Worm (Caenorhabditis elegans) whole organism, L4 larva: ENCODE measurements around the gene B0228.8.

Source experiments
- R02D3.7 ChIP-seq: fragments of 150-350 bp; sonication (generic microtip); optimal IDR thresholded peaks from 3 replicates; lab custom pipeline; 2014; ENCODE audit warnings: missing biosample characterization, missing genetic modification characterization
- ZK546.5 ChIP-seq, 2 experiments: sonication (generic microtip); optimal IDR thresholded peaks; 2 replicates each; lab custom pipeline; 2017; ENCODE audit warnings: missing biosample characterization in 2 of 2, missing genetic modification characterization in 2 of 2
- aly-2 ChIP-seq: sonication (generic microtip); optimal IDR thresholded peaks from 2 replicates; lab custom pipeline; 2018; ENCODE audit warnings: missing biosample characterization, missing genetic modification characterization
- daf-12 ChIP-seq: fragments of 150-350 bp; optimal IDR thresholded peaks from 2 replicates; lab custom pipeline; 2014; ENCODE audit warnings: missing biosample characterization, missing genetic modification reagents, missing genetic modification characterization
- egl-27 ChIP-seq: sonication (generic microtip); optimal IDR thresholded peaks from 3 replicates; lab custom pipeline; 2017; ENCODE audit warnings: missing biosample characterization, missing genetic modification reagents, missing genetic modification characterization
- fkh-10 ChIP-seq: fragments of 150-350 bp; optimal IDR thresholded peaks from 2 replicates; lab custom pipeline; 2014; ENCODE audit warnings: missing biosample characterization, missing genetic modification reagents, missing genetic modification characterization
- lin-15B ChIP-seq: fragments of 150-350 bp; sonication (generic microtip); optimal IDR thresholded peaks from 3 replicates; lab custom pipeline; 2014; ENCODE audit warnings: missing biosample characterization, missing genetic modification characterization
- lin-29 ChIP-seq: fragments of 200-800 bp; sonication (Bioruptor generic); IDR thresholded peaks from 2 replicates; pipeline ENCODE4 v1.3.6; 2022; ENCODE audit warnings: missing genetic modification reagents, missing genetic modification characterization, missing compliant biosample characterization
- lir-3 ChIP-seq: sonication (generic microtip); optimal IDR thresholded peaks from 2 replicates; lab custom pipeline; 2016; ENCODE audit warnings: mild to moderate bottlenecking, missing genetic modification characterization, missing compliant biosample characterization
- madf-9 ChIP-seq: fragments of 200-800 bp; sonication (Bioruptor generic); conservative IDR thresholded peaks from 2 replicates; pipeline ENCODE4 v1.3.6; 2022; ENCODE audit warnings: missing genetic modification reagents, missing genetic modification characterization, missing compliant biosample characterization
- nhr-11 ChIP-seq: fragments of 150-350 bp; optimal IDR thresholded peaks from 2 replicates; lab custom pipeline; 2014; ENCODE audit warnings: missing biosample characterization, missing genetic modification characterization
- nhr-42 ChIP-seq: fragments of 200-800 bp; sonication (Bioruptor generic); IDR thresholded peaks from 2 replicates; pipeline ENCODE4 v1.3.6; 2022; ENCODE audit warnings: missing genetic modification characterization, missing compliant biosample characterization
- nhr-77 ChIP-seq: fragments of 150-350 bp; optimal IDR thresholded peaks from 2 replicates; lab custom pipeline; 2014; ENCODE audit warnings: missing biosample characterization, missing genetic modification characterization
- pha-4 ChIP-seq, 2 experiments: fragments of 150-350 bp in 1 of 2; fragments of 200-800 bp in 1 of 2; sonication (Bioruptor generic) in 1 of 2; IDR thresholded peaks in 1 of 2; optimal IDR thresholded peaks in 1 of 2; 2 replicates each; pipeline versions ENCODE4 v1.3.6 to Lab custom; 2014 to 2022; ENCODE audit warnings: missing genetic modification characterization in 2 of 2, missing genetic modification reagents in 2 of 2, missing biosample characterization in 1 of 2, missing compliant biosample characterization in 1 of 2

ce11 chrII:7776715-7777114, 15.4 kb upstream of the B0228.8 start:
- no peak for TF ChIP-seq aly-2 (tag; lab: Kevin White, UChicago)
- TF ChIP-seq madf-9 = no peak
- no peak for TF ChIP-seq lin-15B (tag; lab: Kevin White, UChicago)
- TF ChIP-seq R02D3.7 (tag; lab: Kevin White, UChicago) = no peak
- TF ChIP-seq lin-29 (GFP tag; lab: Robert Waterston, UW) = no peak
- no peak for TF ChIP-seq ZK546.5 (tag; optimal IDR thresholded peaks at IDR 0.05; lab: Kevin White, UChicago)
- 0 out of 2 replicates have a peak, but pooled peaks have one; percentile 26 for TF ChIP-seq pha-4 (GFP tag; IDR thresholded peaks at IDR 0.05; lab: Robert Waterston, UW)
- TF ChIP-seq pha-4 (tag; optimal IDR thresholded peaks at IDR 0.05; lab: Kevin White, UChicago) = no peak
- no peak for TF ChIP-seq nhr-77 (tag; lab: Kevin White, UChicago)
- TF ChIP-seq nhr-42 (GFP tag; lab: Robert Waterston, UW) = no peak
- no peak for TF ChIP-seq egl-27 (tag; lab: Kevin White, UChicago)
- TF ChIP-seq nhr-11 (tag; lab: Kevin White, UChicago) = no peak
- TF ChIP-seq fkh-10 = no peak
- TF ChIP-seq daf-12 (tag; lab: Kevin White, UChicago) = no peak
- no peak for TF ChIP-seq lir-3 (tag; lab: Kevin White, UChicago)
